Worm (Caenorhabditis elegans): ENCODE measurements around the gene ssu-1.

- TF ChIP-seq pha-4 (tag; optimal IDR thresholded peaks at IDR 0.05) (no peak), pqm-1 (tag; optimal IDR thresholded peaks at IDR 0.05) (no peak), unc-86 (tag; optimal IDR thresholded peaks at IDR 0.05) (no peak), F13H6.1 (tag; optimal IDR thresholded peaks at IDR 0.05) (no peak), K02D7.2 (tag; optimal IDR thresholded peaks at IDR 0.05) (no peak)
Observed at ce11 chrV:20135247-20135646, 2.2 kb upstream of the ssu-1 start, which contains the start of gene Y113G7A.22.
